Worm (Caenorhabditis elegans): ENCODE results near the gene hmg-1.2.

- TF ChIP-seq daf-8 (GFP tag; IDR thresholded peaks at IDR 0.05) (no peak), unc-62 (GFP tag; optimal IDR thresholded peaks at IDR 0.05 in 1 of 2) (no peak), unc-62 (tag; optimal IDR thresholded peaks at IDR 0.05) (no peak), daf-19 (GFP tag; conservative IDR thresholded peaks at IDR 0.05) (no peak)
Measured at ce11 chrIII:6261985-6262384, 18.2 kb upstream of the hmg-1.2 start, which contains the start of gene srg-4.

Measured in whole organism, L4 larva.